Fruit fly (Drosophila melanogaster): ENCODE measurements around the gene Ca-alpha1T.

Gene Ca-alpha1T

dm6 chrX:6097578-6097977 lies 94.7 kb downstream of the Ca-alpha1T start (continued):
- TF ChIP-seq kah (GFP tag; optimal IDR thresholded peaks at IDR 0.05) = peak; percentile 9
- peak; percentile 56; the same call in 1 of the 2 replicates for TF ChIP-seq CG43689 (GFP tag; IDR thresholded peaks at IDR 0.05)
- peak; percentile 89 for TF ChIP-seq Antp (GFP tag; optimal IDR thresholded peaks at IDR 0.05)
- TF ChIP-seq HLH4C (GFP tag; IDR thresholded peaks at IDR 0.05; ENCODE audit: partially characterized antibody) = peak; percentile 9; the same call in 1 of the 3 replicates
- peak; percentile 83 for TF ChIP-seq Xbp1 (GFP tag; optimal IDR thresholded peaks at IDR 0.05)
- peak; percentile 93 for TF ChIP-seq HLH3B (GFP tag; IDR thresholded peaks at IDR 0.05)
- peak; percentile 44 for TF ChIP-seq CG14710 (tag; optimal IDR thresholded peaks at IDR 0.05)
- TF ChIP-seq Hr3 (GFP tag; optimal IDR thresholded peaks at IDR 0.05) = peak; percentile 59
- peak; percentile 56 for TF ChIP-seq CG13775 (GFP tag; optimal IDR thresholded peaks at IDR 0.05)
- peak; percentile 89 for TF ChIP-seq ase (GFP tag; IDR thresholded peaks at IDR 0.05)
- peak; percentile 75 for TF ChIP-seq CG18262 (tag; optimal IDR thresholded peaks at IDR 0.05)
- TF ChIP-seq eyg (GFP tag; optimal IDR thresholded peaks at IDR 0.05) = peak; percentile 54
- peak; percentile 76; the same call in 2 of the 3 replicates for TF ChIP-seq sr (GFP tag; IDR thresholded peaks at IDR 0.05)
- peak; percentile 79 for TF ChIP-seq pnt (GFP tag; optimal IDR thresholded peaks at IDR 0.05)
- TF ChIP-seq Gsc (GFP tag; IDR thresholded peaks at IDR 0.05) = peak; percentile 63
- TF ChIP-seq CG6854 (GFP tag; optimal IDR thresholded peaks at IDR 0.05) = peak; percentile 29
- no peak for TF ChIP-seq Neu2 (GFP tag; optimal IDR thresholded peaks at IDR 0.05; ENCODE audit: borderline replicate concordance)
- TF ChIP-seq CG4404 (GFP tag; IDR thresholded peaks at IDR 0.05) = peak; percentile 83
- TF ChIP-seq CG10654 (GFP tag; optimal IDR thresholded peaks at IDR 0.05) = peak; percentile 76
- peak; percentile 79; the same call in 2 of the 3 replicates for TF ChIP-seq CG11093 (GFP tag; IDR thresholded peaks at IDR 0.05)
- TF ChIP-seq CG17568 (GFP tag; optimal IDR thresholded peaks at IDR 0.05) = no peak
- TF ChIP-seq zfh2 (GFP tag; optimal IDR thresholded peaks at IDR 0.05) = peak; percentile 59
- TF ChIP-seq maf-S (GFP tag; optimal IDR thresholded peaks at IDR 0.05) = peak; percentile 51
- peak; percentile 70 for TF ChIP-seq Dad (GFP tag; optimal IDR thresholded peaks at IDR 0.05)
- peak; percentile 91 for TF ChIP-seq peb (GFP tag; IDR thresholded peaks at IDR 0.05)
- TF ChIP-seq cad (GFP tag; optimal IDR thresholded peaks at IDR 0.05) = no peak
- peak; percentile 39; the same call in 1 of the 2 replicates for TF ChIP-seq Drgx (GFP tag; IDR thresholded peaks at IDR 0.05)
- TF ChIP-seq otp (GFP tag; IDR thresholded peaks at IDR 0.05) = peak; percentile 89
- no peak for TF ChIP-seq D (optimal IDR thresholded peaks at IDR 0.05)
- peak; percentile 72 for TF ChIP-seq D (GFP tag; optimal IDR thresholded peaks at IDR 0.05)
- TF ChIP-seq CG7987 (GFP tag; optimal IDR thresholded peaks at IDR 0.05) = peak; percentile 40
- TF ChIP-seq tna (GFP tag; IDR thresholded peaks at IDR 0.05; ENCODE audit: partially characterized antibody) = no peak
- peak; percentile 55 for TF ChIP-seq CG15011 (GFP tag; optimal IDR thresholded peaks at IDR 0.05)
- peak; percentile 83 for TF ChIP-seq Meics (GFP tag; optimal IDR thresholded peaks at IDR 0.05)
- TF ChIP-seq B-H1 (GFP tag; IDR thresholded peaks at IDR 0.05) = peak; percentile 87
- peak; percentile 51 for TF ChIP-seq trem (tag; optimal IDR thresholded peaks at IDR 0.05)
- TF ChIP-seq org-1 (GFP tag; optimal IDR thresholded peaks at IDR 0.05) = peak; percentile 76
- TF ChIP-seq ham (GFP tag; IDR thresholded peaks at IDR 0.05) = no peak
- TF ChIP-seq usp (GFP tag; optimal IDR thresholded peaks at IDR 0.05) = no peak
- TF ChIP-seq NK7.1 (GFP tag; optimal IDR thresholded peaks at IDR 0.05) = peak; percentile 63
- peak; percentile 89 for TF ChIP-seq Nf-YA (GFP tag; IDR thresholded peaks at IDR 0.05)
- TF ChIP-seq HHEX (GFP tag; optimal IDR thresholded peaks at IDR 0.05) = peak; percentile 82
- peak; percentile 56; the same call in 1 of the 2 replicates for TF ChIP-seq Poxn (GFP tag; IDR thresholded peaks at IDR 0.05)
- TF ChIP-seq yki (optimal IDR thresholded peaks at IDR 0.05) = no peak
- TF ChIP-seq lab (GFP tag; optimal IDR thresholded peaks at IDR 0.05) = peak; percentile 92
- peak; percentile 76 for TF ChIP-seq CG3847 (GFP tag; IDR thresholded peaks at IDR 0.05)
- peak; percentile 80 for TF ChIP-seq her (GFP tag; optimal IDR thresholded peaks at IDR 0.05)
- TF ChIP-seq CG12219 (GFP tag; optimal IDR thresholded peaks at IDR 0.05) = peak; percentile 76
- peak; percentile 81 for TF ChIP-seq CG5245 (GFP tag; optimal IDR thresholded peaks at IDR 0.05)
- peak; percentile 42 for TF ChIP-seq CG12744 (GFP tag; optimal IDR thresholded peaks at IDR 0.05)
- peak; percentile 76 for TF ChIP-seq Side (GFP tag; optimal IDR thresholded peaks at IDR 0.05)
- TF ChIP-seq CG18599 (GFP tag; optimal IDR thresholded peaks at IDR 0.05) = peak; percentile 91

All from whole organism, embryonic.